Worm (Caenorhabditis elegans) whole organism, late embryonic: ENCODE results near the gene Y53G8B.1.
A peak's percentile ranks its signal among the peaks of the same experiment; 100 is the strongest.

Source experiments
- F13H6.1 ChIP-seq: sonication (generic microtip); optimal IDR thresholded peaks from 2 replicates; lab custom pipeline; 2016; ENCODE audit warnings: missing genetic modification characterization, missing compliant biosample characterization
- K09A11.1 ChIP-seq: sonication (generic microtip); optimal IDR thresholded peaks from 2 replicates; lab custom pipeline; 2017; ENCODE audit warnings: antibody characterized with exemption, mild to moderate bottlenecking, missing genetic modification characterization, missing compliant biosample characterization; ENCODE audit not compliant: insufficient read depth
- T23F11.4 ChIP-seq: fragments of 200-800 bp; sonication (Bioruptor generic); optimal IDR thresholded peaks from 2 replicates; lab custom pipeline; 2018; ENCODE audit warnings: mild to moderate bottlenecking, missing genetic modification characterization, missing compliant biosample characterization
- ahr-1 ChIP-seq: sonication (generic microtip); optimal IDR thresholded peaks from 2 replicates; lab custom pipeline; 2016; ENCODE audit warnings: missing genetic modification characterization, missing compliant biosample characterization
- ceh-19 ChIP-seq: fragments of 200-800 bp; sonication (Bioruptor generic); optimal IDR thresholded peaks from 2 replicates; lab custom pipeline; 2018; ENCODE audit warnings: mild to moderate bottlenecking, missing genetic modification characterization, missing compliant biosample characterization
- ceh-2 ChIP-seq: sonication (generic microtip); optimal IDR thresholded peaks from 2 replicates; lab custom pipeline; 2016; ENCODE audit warnings: missing genotype, missing genetic modification characterization, missing compliant biosample characterization
- ceh-22 ChIP-seq: sonication (generic microtip); optimal IDR thresholded peaks from 2 replicates; lab custom pipeline; 2017; ENCODE audit warnings: missing biosample characterization, missing genetic modification characterization
- ceh-24 ChIP-seq: sonication (generic microtip); optimal IDR thresholded peaks from 2 replicates; lab custom pipeline; 2016; ENCODE audit warnings: mild to moderate bottlenecking, missing genetic modification characterization, missing compliant biosample characterization
- ceh-34 ChIP-seq: sonication (generic microtip); optimal IDR thresholded peaks from 2 replicates; lab custom pipeline; 2016; ENCODE audit warnings: mild to moderate bottlenecking, missing genetic modification characterization, missing compliant biosample characterization
- ceh-48 ChIP-seq: sonication (generic microtip); optimal IDR thresholded peaks from 2 replicates; lab custom pipeline; 2016; ENCODE audit warnings: missing genetic modification characterization, inconsistent platforms, missing compliant biosample characterization
- ceh-6 ChIP-seq: fragments of 200-800 bp; sonication (Bioruptor generic); optimal IDR thresholded peaks from 2 replicates; lab custom pipeline; 2018; ENCODE audit warnings: mild to moderate bottlenecking, missing genetic modification characterization, missing compliant biosample characterization
- ceh-9 ChIP-seq: sonication (generic microtip); optimal IDR thresholded peaks from 2 replicates; lab custom pipeline; 2016; ENCODE audit warnings: mild to moderate bottlenecking, missing genetic modification characterization, inconsistent platforms, missing compliant biosample characterization
- dmd-4 ChIP-seq: sonication (generic microtip); optimal IDR thresholded peaks from 2 replicates; lab custom pipeline; 2016; ENCODE audit warnings: borderline replicate concordance, missing genetic modification characterization, missing compliant biosample characterization
- dve-1 ChIP-seq: sonication (generic microtip); optimal IDR thresholded peaks from 2 replicates; lab custom pipeline; 2017; ENCODE audit warnings: antibody characterized with exemption, mild to moderate bottlenecking, missing genetic modification characterization, missing compliant biosample characterization
- elt-2 ChIP-seq: sonication (generic microtip); optimal IDR thresholded peaks from 2 replicates; lab custom pipeline; 2016; ENCODE audit warnings: missing genetic modification reagents, missing genetic modification characterization, missing compliant biosample characterization
- elt-4 ChIP-seq: sonication (generic microtip); optimal IDR thresholded peaks from 2 replicates; lab custom pipeline; 2016; ENCODE audit warnings: missing genetic modification characterization, missing compliant biosample characterization
- fkh-10 ChIP-seq: fragments of 150-350 bp; optimal IDR thresholded peaks from 2 replicates; lab custom pipeline; 2014; ENCODE audit warnings: missing biosample characterization, missing genetic modification reagents, missing genetic modification characterization
- hlh-30 ChIP-seq: sonication (generic microtip); optimal IDR thresholded peaks from 2 replicates; lab custom pipeline; 2017; ENCODE audit warnings: antibody characterized with exemption, missing genetic modification characterization, missing compliant biosample characterization; ENCODE audit not compliant: insufficient read depth
- hlh-6 ChIP-seq: sonication (generic microtip); optimal IDR thresholded peaks from 2 replicates; lab custom pipeline; 2016; ENCODE audit warnings: missing genotype, missing genetic modification characterization, missing compliant biosample characterization
- hlh-8 ChIP-seq: sonication (generic microtip); optimal IDR thresholded peaks from 2 replicates; lab custom pipeline; 2016; ENCODE audit warnings: missing genotype, missing genetic modification characterization, missing compliant biosample characterization
- lim-6 ChIP-seq: sonication (generic microtip); optimal IDR thresholded peaks from 2 replicates; lab custom pipeline; 2016; ENCODE audit warnings: missing genetic modification characterization, missing compliant biosample characterization
- lin-11 ChIP-seq: fragments of 200-800 bp; sonication (Bioruptor generic); optimal IDR thresholded peaks from 2 replicates; lab custom pipeline; 2018; ENCODE audit warnings: mild to moderate bottlenecking, missing genetic modification characterization, missing compliant biosample characterization
- mec-3 ChIP-seq: sonication (generic microtip); optimal IDR thresholded peaks from 2 replicates; lab custom pipeline; 2016; ENCODE audit warnings: borderline replicate concordance, missing genetic modification characterization, missing compliant biosample characterization
- nfya-1 ChIP-seq: sonication (generic microtip); optimal IDR thresholded peaks from 2 replicates; lab custom pipeline; 2017; ENCODE audit warnings: missing genetic modification characterization, mild to moderate bottlenecking, missing compliant biosample characterization, antibody characterized with exemption, moderate library complexity
- odd-2 ChIP-seq: sonication (generic microtip); optimal IDR thresholded peaks from 2 replicates; lab custom pipeline; 2017; ENCODE audit warnings: antibody characterized with exemption, mild to moderate bottlenecking, missing genetic modification characterization, missing compliant biosample characterization
- pag-3 ChIP-seq: sonication (generic microtip); optimal IDR thresholded peaks from 2 replicates; lab custom pipeline; 2016; ENCODE audit warnings: missing compliant biosample characterization, missing genetic modification characterization, borderline replicate concordance
- pha-2 ChIP-seq: sonication (generic microtip); optimal IDR thresholded peaks from 2 replicates; lab custom pipeline; 2017; ENCODE audit warnings: mild to moderate bottlenecking, missing genetic modification characterization, missing compliant biosample characterization
- ref-2 ChIP-seq: sonication (generic microtip); optimal IDR thresholded peaks from 2 replicates; lab custom pipeline; 2016; ENCODE audit warnings: missing genetic modification characterization, missing compliant biosample characterization
- rnt-1 ChIP-seq: sonication (generic microtip); optimal IDR thresholded peaks from 2 replicates; lab custom pipeline; 2016; ENCODE audit warnings: missing genetic modification characterization, missing compliant biosample characterization
- sox-2 ChIP-seq: fragments of 200-800 bp; sonication (Bioruptor generic); IDR thresholded peaks from 2 replicates; pipeline ENCODE4 v1.3.6; 2022; ENCODE audit warnings: missing genetic modification reagents, missing genetic modification characterization, missing compliant biosample characterization
- sox-4 ChIP-seq: sonication (generic microtip); optimal IDR thresholded peaks from 2 replicates; lab custom pipeline; 2017; ENCODE audit warnings: mild to moderate bottlenecking, missing genetic modification characterization, inconsistent platforms, missing compliant biosample characterization
- tbx-7 ChIP-seq: sonication (generic microtip); optimal IDR thresholded peaks from 2 replicates; lab custom pipeline; 2016; ENCODE audit warnings: missing genotype, missing genetic modification characterization, missing compliant biosample characterization
- unc-42 ChIP-seq: sonication (generic microtip); optimal IDR thresholded peaks from 2 replicates; lab custom pipeline; 2016; ENCODE audit warnings: missing genotype, missing genetic modification characterization, missing compliant biosample characterization

The Y53G8B.1 gene

ce11 chrIII:3138087-3138486 lies 9.0 kb downstream of the Y53G8B.1 start:
- no peak for TF ChIP-seq lim-6
- peak; percentile 52 for TF ChIP-seq unc-42

ce11 chrIII:3139144-3139543 lies 10.1 kb downstream of the Y53G8B.1 start, which contains the start of gene mec-12:
Gene mec-12 (minus strand): TSS chrIII:3139234.
- TF ChIP-seq ceh-24 (tag; lab: Kevin White, UChicago) (no peak), hlh-8 (tag; lab: Kevin White, UChicago) (no peak), unc-42 (peak; percentile 81)

ce11 chrIII:3140227-3140626 lies 11.2 kb downstream of the Y53G8B.1 start:
- TF ChIP-seq ceh-9 (tag; lab: Kevin White, UChicago): no peak
- peak; percentile 99 for TF ChIP-seq ceh-34 (tag; lab: Kevin White, UChicago)
- TF ChIP-seq ceh-19 (GFP tag; lab: Kevin White, UChicago): peak; percentile 76

ce11 chrIII:3142078-3142477 lies 13.0 kb downstream of the Y53G8B.1 start:
- TF ChIP-seq elt-2 (tag; lab: Kevin White, UChicago) (no peak), lin-11 (tag; lab: Kevin White, UChicago) (no peak), sox-2 (GFP tag; lab: Robert Waterston, UW) (no peak), ceh-9 (tag; lab: Kevin White, UChicago) (no peak), fkh-10 (no peak)

ce11 chrIII:3143657-3144056 lies 14.6 kb downstream of the Y53G8B.1 start, which contains the start of gene C44B11.4:
Gene C44B11.4 (minus strand): TSS chrIII:3143757.
- no peak for TF ChIP-seq pag-3
- no peak for TF ChIP-seq ceh-9 (tag; lab: Kevin White, UChicago)
- TF ChIP-seq T23F11.4 (GFP tag; lab: Kevin White, UChicago): no peak
- no peak for TF ChIP-seq rnt-1 (tag; lab: Kevin White, UChicago)
- TF ChIP-seq dmd-4 (tag; lab: Kevin White, UChicago): no peak
- no peak for TF ChIP-seq ceh-24 (tag; lab: Kevin White, UChicago)
- TF ChIP-seq hlh-30: no peak
- no peak for TF ChIP-seq ceh-6 (GFP tag; lab: Kevin White, UChicago)
- TF ChIP-seq ceh-22: no peak
- TF ChIP-seq F13H6.1 (tag; lab: Kevin White, UChicago): no peak
- TF ChIP-seq odd-2 (tag; lab: Kevin White, UChicago): no peak
- no peak for TF ChIP-seq ahr-1
- no peak for TF ChIP-seq lin-11 (tag; lab: Kevin White, UChicago)
- TF ChIP-seq pha-2 (tag; lab: Kevin White, UChicago): no peak
- no peak for TF ChIP-seq nfya-1 (tag; lab: Kevin White, UChicago)
- TF ChIP-seq hlh-6 (tag; lab: Kevin White, UChicago): no peak
- no peak for TF ChIP-seq sox-4
- no peak for TF ChIP-seq ceh-19 (GFP tag; lab: Kevin White, UChicago)
- TF ChIP-seq, all 69 proteins: peak for 0

- TF ChIP-seq dve-1 (tag; lab: Kevin White, UChicago) (no peak), lin-11 (tag; lab: Kevin White, UChicago) (no peak)
Measured at ce11 chrIII:3152848-3153247, 23.8 kb downstream of the Y53G8B.1 start, which contains the start of gene C44B11.6. Gene C44B11.6 (plus strand): TSS chrIII:3153148.

- TF ChIP-seq fkh-10 (no peak), K09A11.1 (tag; lab: Kevin White, UChicago) (no peak), ceh-48 (tag; lab: Kevin White, UChicago) (no peak), hlh-8 (tag; lab: Kevin White, UChicago) (no peak), ceh-19 (GFP tag; lab: Kevin White, UChicago) (no peak), ceh-34 (tag; lab: Kevin White, UChicago) (no peak), elt-4 (tag; lab: Kevin White, UChicago) (no peak), ceh-9 (tag; lab: Kevin White, UChicago) (no peak), ref-2 (tag; lab: Kevin White, UChicago) (no peak), mec-3 (tag; lab: Kevin White, UChicago) (no peak), ahr-1 (no peak), lin-11 (tag; lab: Kevin White, UChicago) (no peak), elt-2 (tag; lab: Kevin White, UChicago) (no peak), ceh-2 (tag; lab: Kevin White, UChicago) (no peak), hlh-30 (no peak), lim-6 (no peak), tbx-7 (tag; lab: Kevin White, UChicago) (no peak)
- TF ChIP-seq, all 69 proteins: peak for 0
Measured at ce11 chrIII:3154968-3155367, 25.9 kb downstream of the Y53G8B.1 start, which contains the start of gene C44B11.1. Gene C44B11.1 (plus strand): TSS chrIII:3155268.
